Worm (Caenorhabditis elegans) whole organism, L4 larva: ENCODE results near the gene ndg-4.
A peak's percentile ranks its signal among the peaks of the same experiment; 100 is the strongest.

Source experiments
- F26F4.8 ChIP-seq: fragments of 200-800 bp; sonication (Bioruptor generic); conservative IDR thresholded peaks from 2 replicates; pipeline ENCODE4 v1.3.6; 2022; ENCODE audit warnings: missing genetic modification characterization, missing compliant biosample characterization
- F37D6.2 ChIP-seq: sonication (generic microtip); optimal IDR thresholded peaks from 2 replicates; lab custom pipeline; 2016; ENCODE audit warnings: mild to moderate bottlenecking, missing genetic modification characterization, missing compliant biosample characterization
- F49E8.2 ChIP-seq: sonication (generic microtip); optimal IDR thresholded peaks from 2 replicates; lab custom pipeline; 2016; ENCODE audit warnings: missing compliant biosample characterization, mild to moderate bottlenecking, missing genetic modification characterization, borderline replicate concordance
- T20F7.1 ChIP-seq: fragments of 200-800 bp; sonication (Bioruptor generic); optimal IDR thresholded peaks from 2 replicates; lab custom pipeline; 2018; ENCODE audit warnings: mild to moderate bottlenecking, missing genetic modification characterization, missing compliant biosample characterization
- Y48G9A.11 ChIP-seq: fragments of 200-800 bp; sonication (Bioruptor generic); IDR thresholded peaks from 2 replicates; pipeline ENCODE4 v1.3.6; 2022; ENCODE audit warnings: missing genetic modification reagents, missing genetic modification characterization, missing compliant biosample characterization
- Y75B8A.6 ChIP-seq: fragments of 200-800 bp; sonication (Bioruptor generic); IDR thresholded peaks from 2 replicates; pipeline ENCODE4 v1.3.6; 2022; ENCODE audit warnings: missing genetic modification reagents, missing genetic modification characterization, missing compliant biosample characterization
- ZK546.5 ChIP-seq, 2 experiments: sonication (generic microtip); optimal IDR thresholded peaks; 2 replicates each; lab custom pipeline; 2017; ENCODE audit warnings: missing biosample characterization in 2 of 2, missing genetic modification characterization in 2 of 2
- ceh-32 ChIP-seq: sonication (generic microtip); optimal IDR thresholded peaks from 2 replicates; lab custom pipeline; 2016; ENCODE audit warnings: mild to moderate bottlenecking, missing genetic modification characterization, missing compliant biosample characterization; ENCODE audit not compliant: poor library complexity
- ceh-44 ChIP-seq: fragments of 200-800 bp; sonication (Bioruptor generic); IDR thresholded peaks from 2 replicates; pipeline ENCODE4 v1.3.6; 2022; ENCODE audit warnings: missing genetic modification reagents, missing genetic modification characterization, missing compliant biosample characterization
- ceh-62 ChIP-seq: sonication (generic microtip); optimal IDR thresholded peaks from 2 replicates; lab custom pipeline; 2017; ENCODE audit warnings: missing biosample characterization, missing genetic modification characterization
- ceh-82 ChIP-seq: sonication (generic microtip); optimal IDR thresholded peaks from 2 replicates; lab custom pipeline; 2017; ENCODE audit warnings: missing biosample characterization, missing genetic modification characterization
- ctbp-1 ChIP-seq: fragments of 200-800 bp; sonication (Bioruptor generic); IDR thresholded peaks from 2 replicates; pipeline ENCODE4 v1.3.6; 2022; ENCODE audit warnings: missing genetic modification reagents, missing genetic modification characterization, missing compliant biosample characterization
- daf-12 ChIP-seq: fragments of 150-350 bp; optimal IDR thresholded peaks from 2 replicates; lab custom pipeline; 2014; ENCODE audit warnings: missing biosample characterization, missing genetic modification reagents, missing genetic modification characterization
- daf-19 ChIP-seq: fragments of 200-800 bp; sonication (Bioruptor generic); conservative IDR thresholded peaks from 2 replicates; pipeline ENCODE4 v1.3.6; 2022; ENCODE audit warnings: missing genetic modification characterization, missing compliant biosample characterization
- dmd-6 ChIP-seq: fragments of 200-800 bp; sonication (Bioruptor generic); IDR thresholded peaks from 2 replicates; pipeline ENCODE4 v1.3.6; 2022; ENCODE audit warnings: missing genetic modification reagents, missing genetic modification characterization, missing compliant biosample characterization
- dmd-8 ChIP-seq: fragments of 200-800 bp; sonication (Bioruptor generic); IDR thresholded peaks from 2 replicates; pipeline ENCODE4 v1.3.6; 2022; ENCODE audit warnings: missing genetic modification characterization, missing compliant biosample characterization
- dmd-9 ChIP-seq: fragments of 200-800 bp; sonication (Bioruptor generic); IDR thresholded peaks from 2 replicates; pipeline ENCODE4 v1.3.6; 2022; ENCODE audit warnings: missing genetic modification reagents, missing genetic modification characterization, missing compliant biosample characterization
- fkh-10 ChIP-seq: fragments of 150-350 bp; optimal IDR thresholded peaks from 2 replicates; lab custom pipeline; 2014; ENCODE audit warnings: missing biosample characterization, missing genetic modification reagents, missing genetic modification characterization
- gei-8 ChIP-seq: fragments of 200-800 bp; sonication (Bioruptor generic); optimal IDR thresholded peaks from 2 replicates; lab custom pipeline; 2018; ENCODE audit warnings: mild to moderate bottlenecking, missing genetic modification characterization, missing compliant biosample characterization
- hmg-1.1 ChIP-seq: fragments of 200-800 bp; sonication (Bioruptor generic); IDR thresholded peaks from 2 replicates; pipeline ENCODE4 v1.3.6; 2022; ENCODE audit warnings: missing genetic modification reagents, missing genetic modification characterization, missing compliant biosample characterization
- jun-1 ChIP-seq: fragments of 150-350 bp; optimal IDR thresholded peaks from 2 replicates; lab custom pipeline; 2014; ENCODE audit warnings: missing biosample characterization, missing genetic modification reagents, missing genetic modification characterization
- lim-7 ChIP-seq: fragments of 200-800 bp; sonication (Bioruptor generic); IDR thresholded peaks from 2 replicates; pipeline ENCODE4 v1.3.6; 2022; ENCODE audit warnings: missing genetic modification characterization, missing compliant biosample characterization
- lin-1 ChIP-seq: fragments of 200-800 bp; sonication (Bioruptor generic); IDR thresholded peaks from 2 replicates; pipeline ENCODE4 v1.3.6; 2022; ENCODE audit warnings: missing genetic modification reagents, missing genetic modification characterization, missing compliant biosample characterization
- lin-13 ChIP-seq: fragments of 150-350 bp; optimal IDR thresholded peaks from 2 replicates; lab custom pipeline; 2014; ENCODE audit warnings: missing biosample characterization, missing genetic modification reagents, missing genetic modification characterization
- lin-38 ChIP-seq: fragments of 200-800 bp; sonication (Bioruptor generic); IDR thresholded peaks from 2 replicates; pipeline ENCODE4 v1.3.6; 2022; ENCODE audit warnings: missing genetic modification reagents, missing genetic modification characterization, missing compliant biosample characterization
- lsy-2 ChIP-seq, 2 experiments: fragments of 150-350 bp in 1 of 2; sonication (generic microtip) in 1 of 2; optimal IDR thresholded peaks; 2 replicates each; lab custom pipeline; 2014 to 2017; ENCODE audit warnings: missing biosample characterization in 2 of 2, missing genetic modification characterization in 2 of 2
- madf-5 ChIP-seq, 2 experiments: fragments of 200-800 bp; sonication (Bioruptor generic); IDR thresholded peaks; 2 replicates each; pipeline ENCODE4 v1.3.6; 2022; ENCODE audit warnings: missing compliant biosample characterization in 2 of 2, missing genetic modification characterization in 2 of 2
- mep-1 ChIP-seq: fragments of 150-350 bp; sonication (generic microtip); optimal IDR thresholded peaks from 3 replicates; lab custom pipeline; 2014; ENCODE audit warnings: missing biosample characterization, missing genetic modification characterization
- mes-2 ChIP-seq: sonication (generic microtip); optimal IDR thresholded peaks from 2 replicates; lab custom pipeline; 2016; ENCODE audit warnings: missing genotype, mild to moderate bottlenecking, missing genetic modification characterization, missing compliant biosample characterization; ENCODE audit not compliant: poor library complexity, severe bottlenecking
- mxl-2 ChIP-seq: fragments of 200-800 bp; sonication (Bioruptor generic); conservative IDR thresholded peaks from 2 replicates; pipeline ENCODE4 v1.3.6; 2022; ENCODE audit warnings: missing genetic modification reagents, missing genetic modification characterization, missing compliant biosample characterization
- nhr-10 ChIP-seq: fragments of 150-350 bp; optimal IDR thresholded peaks from 2 replicates; lab custom pipeline; 2014; ENCODE audit warnings: missing biosample characterization, missing genetic modification characterization
- nhr-111 ChIP-seq: fragments of 200-800 bp; sonication (Bioruptor generic); optimal IDR thresholded peaks from 2 replicates; lab custom pipeline; 2018; ENCODE audit warnings: mild to moderate bottlenecking, missing genetic modification characterization, missing compliant biosample characterization
- nhr-42 ChIP-seq: fragments of 200-800 bp; sonication (Bioruptor generic); IDR thresholded peaks from 2 replicates; pipeline ENCODE4 v1.3.6; 2022; ENCODE audit warnings: missing genetic modification characterization, missing compliant biosample characterization
- nhr-76 ChIP-seq: fragments of 150-350 bp; optimal IDR thresholded peaks from 2 replicates; lab custom pipeline; 2014; ENCODE audit warnings: missing biosample characterization, missing genetic modification characterization
- nhr-77 ChIP-seq: fragments of 150-350 bp; optimal IDR thresholded peaks from 2 replicates; lab custom pipeline; 2014; ENCODE audit warnings: missing biosample characterization, missing genetic modification characterization
- rbr-2 ChIP-seq: sonication (generic microtip); optimal IDR thresholded peaks from 2 replicates; lab custom pipeline; 2016; ENCODE audit warnings: missing genotype, missing genetic modification characterization, missing compliant biosample characterization
- saeg-2 ChIP-seq: fragments of 200-800 bp; sonication (Bioruptor generic); IDR thresholded peaks from 2 replicates; pipeline ENCODE4 v1.3.6; 2022; ENCODE audit warnings: missing genetic modification reagents, missing genetic modification characterization, missing compliant biosample characterization
- set-16 ChIP-seq: fragments of 200-800 bp; sonication (Bioruptor generic); IDR thresholded peaks from 2 replicates; pipeline ENCODE4 v1.3.6; 2022; ENCODE audit warnings: missing genetic modification reagents, missing genetic modification characterization, missing compliant biosample characterization
- skn-1 ChIP-seq: fragments of 150-350 bp; optimal IDR thresholded peaks from 2 replicates; lab custom pipeline; 2014; ENCODE audit warnings: missing biosample characterization, missing genetic modification characterization
- snpc-1.2 ChIP-seq: fragments of 200-800 bp; sonication (Bioruptor generic); IDR thresholded peaks from 2 replicates; pipeline ENCODE4 v1.3.6; 2022; ENCODE audit warnings: missing genetic modification reagents, missing genetic modification characterization, missing compliant biosample characterization
- snpc-4 ChIP-seq: fragments of 150-350 bp; optimal IDR thresholded peaks from 2 replicates; lab custom pipeline; 2014; ENCODE audit warnings: missing biosample characterization, missing genetic modification characterization
- spr-3 ChIP-seq: fragments of 200-800 bp; sonication (Bioruptor generic); optimal IDR thresholded peaks from 2 replicates; lab custom pipeline; 2018; ENCODE audit warnings: mild to moderate bottlenecking, missing genetic modification characterization, missing compliant biosample characterization
- tra-1 ChIP-seq: fragments of 200-800 bp; sonication (Bioruptor generic); IDR thresholded peaks from 2 replicates; pipeline ENCODE4 v1.3.6; 2022; ENCODE audit warnings: missing genetic modification reagents, missing genetic modification characterization, missing compliant biosample characterization
- unc-130 ChIP-seq: sonication (generic microtip); optimal IDR thresholded peaks from 2 replicates; lab custom pipeline; 2016; ENCODE audit warnings: missing genetic modification reagents, missing genetic modification characterization, missing compliant biosample characterization
- unc-62 ChIP-seq, 3 experiments: fragments of 150-350 bp in 1 of 3; sonication (generic microtip); optimal IDR thresholded peaks in 2 of 3; peaks in 1 of 3; 1 replicate in 1 of 3; 2 replicates in 2 of 3; lab custom pipeline; 2014 to 2017; ENCODE audit warnings: missing biosample characterization in 3 of 3, missing genetic modification characterization in 3 of 3, missing genetic modification reagents in 3 of 3, missing genotype in 1 of 3
- vab-7 ChIP-seq: fragments of 200-800 bp; sonication (Bioruptor generic); IDR thresholded peaks from 2 replicates; pipeline ENCODE4 v1.3.6; 2022; ENCODE audit warnings: missing genetic modification reagents, missing genetic modification characterization, missing compliant biosample characterization
- zag-1 ChIP-seq: fragments of 150-350 bp; optimal IDR thresholded peaks from 2 replicates; lab custom pipeline; 2014; ENCODE audit warnings: missing biosample characterization, missing genetic modification characterization
- zfp-2 ChIP-seq: sonication (generic microtip); optimal IDR thresholded peaks from 2 replicates; lab custom pipeline; 2016; ENCODE audit warnings: mild to moderate bottlenecking, missing genetic modification characterization, missing compliant biosample characterization
- zfp-3 ChIP-seq: fragments of 200-800 bp; sonication (Bioruptor generic); conservative IDR thresholded peaks from 2 replicates; pipeline ENCODE4 v1.3.6; 2022; ENCODE audit warnings: missing genetic modification reagents, missing genetic modification characterization, missing compliant biosample characterization

Gene ndg-4

ce11 chrIII:4506140-4506539 lies 39.0 kb upstream of the ndg-4 start (continued):
- no peak for TF ChIP-seq F37D6.2 (tag; lab: Kevin White, UChicago)
- no peak for TF ChIP-seq snpc-1.2
- TF ChIP-seq zag-1 (tag; lab: Kevin White, UChicago) = no peak
- TF ChIP-seq spr-3 (GFP tag; lab: Kevin White, UChicago) = no peak
- TF ChIP-seq snpc-4 (tag; lab: Kevin White, UChicago) = no peak
- no peak for TF ChIP-seq lin-1 (GFP tag; lab: Robert Waterston, UW)
- no peak for TF ChIP-seq ceh-32 (tag; lab: Kevin White, UChicago)
- no peak for TF ChIP-seq zfp-3
- no peak for TF ChIP-seq F26F4.8 (GFP tag; lab: Robert Waterston, UW)
- no peak for TF ChIP-seq nhr-77 (tag; lab: Kevin White, UChicago)
- TF ChIP-seq saeg-2 (GFP tag; lab: Robert Waterston, UW) = no peak
- TF ChIP-seq daf-12 (tag; lab: Kevin White, UChicago) = no peak
- TF ChIP-seq unc-130 (GFP tag; lab: Kevin White, UChicago) = no peak
- TF ChIP-seq skn-1 (tag; lab: Kevin White, UChicago) = no peak
- TF ChIP-seq gei-8 (GFP tag; lab: Kevin White, UChicago) = no peak
- no peak for TF ChIP-seq mep-1 (tag; lab: Kevin White, UChicago)

DNA sequence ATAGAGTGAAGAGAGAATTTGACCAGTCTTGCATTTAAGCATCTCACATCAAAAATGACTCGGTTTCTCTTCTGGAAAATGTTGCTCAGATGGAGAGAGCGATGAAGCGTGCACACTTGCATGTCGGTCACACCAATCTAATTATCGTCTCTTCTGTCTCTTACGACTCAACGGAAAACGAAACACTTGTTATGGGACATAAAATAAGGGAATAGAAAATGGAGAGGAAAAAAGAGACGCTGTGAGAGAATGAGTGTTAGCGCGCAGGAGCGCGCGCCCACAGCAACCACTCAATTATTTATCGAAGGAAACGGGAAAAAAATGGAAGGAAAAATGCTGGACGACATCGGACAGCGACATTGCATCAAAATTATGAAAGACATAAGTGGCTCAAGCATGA lies 38.5 kb upstream of the ndg-4 start:
- TF ChIP-seq set-16 (GFP tag; lab: Robert Waterston, UW) = no peak
- no peak for TF ChIP-seq nhr-76
- TF ChIP-seq ceh-44 (GFP tag; lab: Robert Waterston, UW) = no peak
- TF ChIP-seq rbr-2 (tag; lab: Kevin White, UChicago) = no peak
- no peak for TF ChIP-seq daf-19
- no peak for TF ChIP-seq F26F4.8 (GFP tag; lab: Robert Waterston, UW)
- no peak for TF ChIP-seq lin-38 (GFP tag; lab: Robert Waterston, UW)
- TF ChIP-seq dmd-8 (GFP tag; lab: Robert Waterston, UW) = no peak
- TF ChIP-seq lsy-2 (tag; optimal IDR thresholded peaks at IDR 0.05; lab: Kevin White, UChicago) = peak in 1 of 2 experiments; percentile 53
- peak; percentile 48 for TF ChIP-seq ctbp-1 (GFP tag; lab: Robert Waterston, UW)
- no peak for TF ChIP-seq saeg-2 (GFP tag; lab: Robert Waterston, UW)
- TF ChIP-seq nhr-10 = no peak
- TF ChIP-seq lin-1 (GFP tag; lab: Robert Waterston, UW) = no peak
- no peak for TF ChIP-seq Y75B8A.6 (GFP tag; lab: Robert Waterston, UW)
- TF ChIP-seq fkh-10 (GFP tag; lab: Kevin White, UChicago) = peak; percentile 66
- TF ChIP-seq lin-13 (GFP tag; lab: Kevin White, UChicago) = no peak
- no peak for TF ChIP-seq nhr-42 (GFP tag; lab: Robert Waterston, UW)
- no peak for TF ChIP-seq F49E8.2
- TF ChIP-seq mes-2 (tag; lab: Kevin White, UChicago) = no peak
- TF ChIP-seq snpc-1.2 = no peak
- TF ChIP-seq T20F7.1 (GFP tag; lab: Kevin White, UChicago) = no peak
- TF ChIP-seq jun-1 = no peak
- no peak for TF ChIP-seq ZK546.5 (tag; optimal IDR thresholded peaks at IDR 0.05; lab: Kevin White, UChicago)
- TF ChIP-seq unc-62 (GFP tag; optimal IDR thresholded peaks at IDR 0.05 in 1 of 2; lab: Kevin White, UChicago) = peak in 1 of 2 experiments; percentile 20
- TF ChIP-seq unc-62 (tag; optimal IDR thresholded peaks at IDR 0.05; lab: Kevin White, UChicago) = no peak
- TF ChIP-seq lim-7 = no peak
- TF ChIP-seq Y48G9A.11 = no peak
- no peak for TF ChIP-seq ceh-62 (tag; lab: Kevin White, UChicago)
- TF ChIP-seq madf-5 (GFP tag; IDR thresholded peaks at IDR 0.05; lab: Robert Waterston, UW) = no peak
- no peak for TF ChIP-seq spr-3 (GFP tag; lab: Kevin White, UChicago)
- TF ChIP-seq mxl-2 (GFP tag; lab: Robert Waterston, UW) = no peak
- no peak for TF ChIP-seq dmd-9
- TF ChIP-seq vab-7 (GFP tag; lab: Robert Waterston, UW) = peak; percentile 39; the same call in 1 of the 2 replicates
- no peak for TF ChIP-seq tra-1
- no peak for TF ChIP-seq daf-12 (tag; lab: Kevin White, UChicago)
- TF ChIP-seq dmd-6 = no peak
- TF ChIP-seq ceh-82 (tag; lab: Kevin White, UChicago) = no peak
- no peak for TF ChIP-seq nhr-111 (GFP tag; lab: Kevin White, UChicago)
- TF ChIP-seq hmg-1.1 (GFP tag; lab: Robert Waterston, UW) = peak; percentile 39; the same call in 1 of the 2 replicates
- no peak for TF ChIP-seq unc-130 (GFP tag; lab: Kevin White, UChicago)
- TF ChIP-seq zfp-2 (tag; lab: Kevin White, UChicago) = no peak
